Worm (Caenorhabditis elegans): ENCODE results near the gene tbp-1.
A peak's percentile ranks its signal among the peaks of the same experiment; 100 is the strongest.

Gene tbp-1

ce11 chrIII:7383733-7384132, at the start of gene tbp-1:
TSS of gene tbp-1 (plus strand) at chrIII:7384033.
- TF ChIP-seq dao-5 (tag; optimal IDR thresholded peaks at IDR 0.05): no peak
- no peak for TF ChIP-seq him-1 (tag; optimal IDR thresholded peaks at IDR 0.05)
- TF ChIP-seq W03F9.2 (tag; optimal IDR thresholded peaks at IDR 0.05): no peak

DNA sequence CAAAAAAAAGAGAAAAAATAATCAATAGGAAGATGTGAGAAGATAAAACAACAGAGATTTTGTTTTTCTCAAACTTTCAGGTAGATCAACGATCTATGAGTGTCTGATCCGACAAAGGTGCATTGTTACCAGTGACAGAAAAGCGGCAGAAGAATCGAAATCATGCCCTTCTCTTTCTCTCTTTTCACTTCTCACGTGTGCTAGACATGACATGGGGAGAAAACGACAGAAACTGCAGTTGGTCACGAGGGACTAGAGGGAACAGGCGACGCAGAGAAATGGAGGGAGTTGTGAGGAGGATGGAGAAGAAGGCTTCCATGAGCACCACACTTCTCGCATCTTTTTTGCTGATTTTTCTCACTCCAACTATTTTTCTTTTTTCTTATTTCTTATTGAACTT, 48.6 kb upstream of the tbp-1 start, which contains the start of gene F56C9.10:
Gene F56C9.10, minus strand, starts transcription at position 97 of the 400 bp plus-strand sequence.
- TF ChIP-seq dao-5 (tag; optimal IDR thresholded peaks at IDR 0.05): no peak
- TF ChIP-seq W03F9.2 (tag; optimal IDR thresholded peaks at IDR 0.05): peak; percentile 85

DNA sequence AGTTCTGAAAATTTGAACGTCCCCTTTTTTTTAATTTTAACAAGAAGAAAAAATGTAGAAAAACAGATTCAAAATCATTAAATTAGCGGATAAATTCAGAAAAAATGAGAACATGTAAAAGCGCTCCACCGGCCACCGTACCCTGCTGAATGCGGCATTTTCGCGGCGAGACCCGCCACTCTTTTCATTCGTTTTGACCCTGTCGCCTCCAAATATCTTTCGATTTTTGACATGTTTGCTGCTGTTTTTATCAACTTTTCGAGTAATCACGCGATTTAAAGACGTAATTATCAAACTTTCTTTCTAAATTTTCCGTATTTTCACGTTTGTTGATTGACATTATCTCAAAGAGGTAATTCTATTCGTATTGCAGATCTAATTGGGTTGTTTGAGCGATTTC, 47.6 kb upstream of the tbp-1 start, which contains the start of gene gsp-2:
Gene gsp-2, plus strand, starts transcription at position 374 of the 400 bp plus-strand sequence.
- TF ChIP-seq him-1 (tag; optimal IDR thresholded peaks at IDR 0.05) (no peak), W03F9.2 (tag; optimal IDR thresholded peaks at IDR 0.05) (peak; percentile 85)

DNA sequence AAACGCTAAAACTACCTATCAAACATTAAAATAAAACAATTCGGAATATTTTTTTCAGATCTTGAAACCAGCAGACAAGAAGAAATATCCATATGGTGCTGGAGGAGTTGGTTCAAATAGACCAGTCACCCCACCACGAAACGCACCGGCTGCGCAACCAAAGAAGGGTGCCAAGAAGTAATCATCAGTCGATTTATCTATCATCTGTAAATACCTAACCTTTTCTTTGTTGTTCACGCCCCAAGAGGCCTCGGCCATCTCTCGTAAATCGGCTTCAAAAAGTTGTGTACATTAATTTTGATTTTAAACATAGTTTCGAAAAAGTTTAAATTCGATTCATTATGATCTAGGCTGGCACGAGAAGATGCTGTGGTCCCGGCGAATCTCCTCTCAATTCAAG, 45.8 kb upstream of the tbp-1 start:
- TF ChIP-seq him-1 (tag; optimal IDR thresholded peaks at IDR 0.05): no peak

ce11 chrIII:7338693-7339092, 45.1 kb upstream of the tbp-1 start, which contains the start of gene kap-1:
TSS of gene kap-1 (plus strand) at chrIII:7338835.
- TF ChIP-seq dao-5 (tag; optimal IDR thresholded peaks at IDR 0.05): no peak
- no peak for TF ChIP-seq him-1 (tag; optimal IDR thresholded peaks at IDR 0.05)
- TF ChIP-seq W03F9.2 (tag; optimal IDR thresholded peaks at IDR 0.05): no peak

- no peak for TF ChIP-seq dao-5 (tag; optimal IDR thresholded peaks at IDR 0.05)
- TF ChIP-seq him-1 (tag; optimal IDR thresholded peaks at IDR 0.05): no peak
- no peak for TF ChIP-seq W03F9.2 (tag; optimal IDR thresholded peaks at IDR 0.05)
These were observed 44.7 kb upstream of the tbp-1 start for ce11 chrIII:7339138-7339537.

DNA sequence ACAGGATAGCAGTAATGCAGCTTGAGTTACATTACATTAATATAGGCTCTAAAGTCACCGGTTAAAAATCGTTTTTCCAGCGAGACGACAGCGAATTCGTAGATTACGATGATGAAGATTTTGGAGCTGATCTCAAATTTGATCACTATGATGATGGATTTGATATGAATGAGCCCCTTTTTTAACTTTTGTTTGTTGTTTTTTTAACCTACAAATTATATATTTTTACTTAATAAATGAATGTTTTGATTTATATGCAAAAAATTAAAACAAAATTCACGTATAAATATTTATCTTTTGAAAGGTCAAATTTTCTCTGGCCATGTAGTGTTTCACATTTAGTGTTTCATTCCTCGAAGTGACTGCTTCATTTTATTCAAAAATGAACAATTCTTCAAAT, 40.4 kb upstream of the tbp-1 start, which contains the start of gene F08F8.6:
Gene F08F8.6, plus strand, starts transcription at position 301 of the 400 bp plus-strand sequence.
- no peak for TF ChIP-seq dao-5 (tag; optimal IDR thresholded peaks at IDR 0.05)
- TF ChIP-seq W03F9.2 (tag; optimal IDR thresholded peaks at IDR 0.05): no peak
- no peak for TF ChIP-seq him-1 (tag; optimal IDR thresholded peaks at IDR 0.05)

DNA sequence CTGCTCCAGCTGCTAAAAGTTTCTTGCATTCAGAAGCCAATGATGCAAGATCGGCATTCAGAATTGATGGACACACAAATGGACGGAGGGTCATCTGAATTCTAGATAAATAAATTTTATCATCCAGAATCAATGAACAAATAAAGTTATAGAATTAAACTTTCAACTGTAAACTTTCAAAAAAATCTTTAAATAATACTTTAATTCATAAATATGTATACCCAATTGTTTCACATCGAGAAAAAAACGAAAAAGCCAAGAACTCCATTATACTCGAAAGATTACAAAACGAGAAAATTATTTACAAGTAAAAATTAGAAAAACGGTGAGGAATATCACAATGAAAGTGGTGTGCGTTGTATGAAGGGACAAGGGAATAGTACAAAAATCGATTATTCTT, 36.8 kb upstream of the tbp-1 start, which contains the start of gene F08F8.7:
Gene F08F8.7, minus strand, starts transcription at position 101 of the 400 bp plus-strand sequence.
- TF ChIP-seq W03F9.2 (tag; optimal IDR thresholded peaks at IDR 0.05): no peak
- no peak for TF ChIP-seq dao-5 (tag; optimal IDR thresholded peaks at IDR 0.05)
- no peak for TF ChIP-seq him-1 (tag; optimal IDR thresholded peaks at IDR 0.05)

- TF ChIP-seq dao-5 (tag; optimal IDR thresholded peaks at IDR 0.05) (no peak), W03F9.2 (tag; optimal IDR thresholded peaks at IDR 0.05) (no peak), him-1 (tag; optimal IDR thresholded peaks at IDR 0.05) (no peak)
These were observed 34.8 kb upstream of the tbp-1 start, which contains the start of gene gos-28 for ce11 chrIII:7349075-7349474. TSS of gene gos-28 (minus strand) at chrIII:7349175.

DNA sequence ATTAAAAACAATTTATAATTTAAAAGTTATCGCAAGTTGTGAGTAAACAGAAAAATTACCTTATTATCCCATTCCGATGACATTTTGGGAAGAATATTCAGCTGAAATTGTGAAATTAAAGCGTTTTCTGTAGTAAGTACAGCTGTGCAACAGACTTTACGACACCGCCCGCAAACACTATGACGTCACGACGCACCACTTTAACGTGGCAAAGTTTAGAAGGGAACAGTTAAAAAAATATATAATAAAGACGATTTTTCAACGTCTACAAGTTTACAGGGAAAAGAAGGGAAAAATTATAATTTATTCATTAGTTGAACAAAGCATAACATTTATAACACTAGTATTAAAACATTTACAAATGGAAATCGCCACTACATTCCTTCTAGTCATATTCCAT, 30.0 kb upstream of the tbp-1 start, which contains the start of gene F08F8.9:
Gene F08F8.9, minus strand, starts transcription at position 101 of the 400 bp plus-strand sequence.
- TF ChIP-seq dao-5 (tag; optimal IDR thresholded peaks at IDR 0.05): no peak
- no peak for TF ChIP-seq W03F9.2 (tag; optimal IDR thresholded peaks at IDR 0.05)
- TF ChIP-seq him-1 (tag; optimal IDR thresholded peaks at IDR 0.05): no peak

DNA sequence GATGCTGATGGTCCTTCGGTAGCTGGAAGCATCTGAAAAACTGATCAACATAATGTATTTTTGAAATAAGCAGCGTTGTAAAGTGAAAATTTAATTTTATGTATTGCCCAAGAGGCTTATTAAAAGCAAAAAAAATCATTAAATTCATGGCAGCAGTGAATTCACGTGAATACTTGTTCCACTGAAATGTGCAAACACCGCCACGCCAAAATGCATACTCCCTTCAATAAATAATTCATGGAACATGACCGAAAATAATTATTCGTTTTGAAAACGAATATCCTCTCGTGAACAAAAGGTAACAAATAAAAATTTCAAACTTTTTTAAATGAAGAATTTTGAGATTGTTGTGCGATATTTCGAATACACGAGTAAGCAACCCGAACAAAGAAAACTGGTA, 26.5 kb upstream of the tbp-1 start, which contains the start of gene F08F8.10:
Gene F08F8.10, minus strand, starts transcription at position 38 of the 400 bp plus-strand sequence.
- TF ChIP-seq W03F9.2 (tag; optimal IDR thresholded peaks at IDR 0.05): no peak
- no peak for TF ChIP-seq him-1 (tag; optimal IDR thresholded peaks at IDR 0.05)
- TF ChIP-seq dao-5 (tag; optimal IDR thresholded peaks at IDR 0.05): no peak

- TF ChIP-seq him-1 (tag; optimal IDR thresholded peaks at IDR 0.05) (no peak), dao-5 (tag; optimal IDR thresholded peaks at IDR 0.05) (no peak), W03F9.2 (tag; optimal IDR thresholded peaks at IDR 0.05) (no peak)
These were observed 25.2 kb upstream of the tbp-1 start for ce11 chrIII:7358627-7359026.

ce11 chrIII:7359037-7359548, 24.7 kb upstream of the tbp-1 start, which contains the start of the genes eco-1 and hmgr-1:
TSS of gene eco-1 (minus strand) at chrIII:7359095.
TSS of gene hmgr-1 (plus strand) at chrIII:7359498.
- no peak for TF ChIP-seq W03F9.2 (tag; optimal IDR thresholded peaks at IDR 0.05)
- TF ChIP-seq him-1 (tag; optimal IDR thresholded peaks at IDR 0.05): no peak
- no peak for TF ChIP-seq dao-5 (tag; optimal IDR thresholded peaks at IDR 0.05)

DNA sequence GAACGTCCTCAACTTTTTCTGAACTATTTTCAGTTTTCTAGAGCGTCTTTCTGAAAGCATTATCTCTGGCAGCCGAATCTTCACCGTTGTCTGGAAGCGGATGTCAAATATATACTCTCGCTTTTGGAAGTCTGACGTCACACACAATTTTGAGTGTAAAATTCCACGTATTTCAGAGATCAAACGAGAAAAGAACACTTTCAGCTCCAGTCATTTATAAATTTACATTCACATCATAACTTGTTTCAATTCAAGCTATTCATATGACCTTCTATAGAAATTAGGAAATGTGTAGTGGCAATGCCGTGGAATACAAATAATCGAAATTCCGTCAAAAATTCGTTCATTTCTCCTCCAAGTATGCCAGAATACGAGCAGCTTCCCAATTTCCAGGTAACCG, 18.2 kb upstream of the tbp-1 start, which contains the start of gene F08F8.11:
Gene F08F8.11, plus strand, starts transcription at position 301 of the 400 bp plus-strand sequence.
- no peak for TF ChIP-seq W03F9.2 (tag; optimal IDR thresholded peaks at IDR 0.05)
- TF ChIP-seq him-1 (tag; optimal IDR thresholded peaks at IDR 0.05): no peak
- no peak for TF ChIP-seq dao-5 (tag; optimal IDR thresholded peaks at IDR 0.05)
